Worm (Caenorhabditis elegans) whole organism, L4 larva: ENCODE measurements around the gene C35A11.3.

Experiments
- F49E8.2 ChIP-seq: sonication (generic microtip); optimal IDR thresholded peaks from 2 replicates; lab custom pipeline; 2016; ENCODE audit warnings: missing compliant biosample characterization, mild to moderate bottlenecking, missing genetic modification characterization, borderline replicate concordance
- ceh-28 ChIP-seq: fragments of 150-350 bp; optimal IDR thresholded peaks from 2 replicates; lab custom pipeline; 2014; ENCODE audit warnings: missing biosample characterization, missing genetic modification reagents, missing genetic modification characterization
- ces-1 ChIP-seq: fragments of 150-350 bp; sonication (generic microtip); optimal IDR thresholded peaks from 4 replicates; lab custom pipeline; 2014; ENCODE audit warnings: missing biosample characterization, missing genetic modification reagents, missing genetic modification characterization
- egl-27 ChIP-seq: sonication (generic microtip); optimal IDR thresholded peaks from 3 replicates; lab custom pipeline; 2017; ENCODE audit warnings: missing biosample characterization, missing genetic modification reagents, missing genetic modification characterization
- hmg-1.1 ChIP-seq: fragments of 200-800 bp; sonication (Bioruptor generic); IDR thresholded peaks from 2 replicates; pipeline ENCODE4 v1.3.6; 2022; ENCODE audit warnings: missing genetic modification reagents, missing genetic modification characterization, missing compliant biosample characterization
- jun-1 ChIP-seq: fragments of 150-350 bp; optimal IDR thresholded peaks from 2 replicates; lab custom pipeline; 2014; ENCODE audit warnings: missing biosample characterization, missing genetic modification reagents, missing genetic modification characterization
- lin-1 ChIP-seq: fragments of 200-800 bp; sonication (Bioruptor generic); IDR thresholded peaks from 2 replicates; pipeline ENCODE4 v1.3.6; 2022; ENCODE audit warnings: missing genetic modification reagents, missing genetic modification characterization, missing compliant biosample characterization
- lin-38 ChIP-seq: fragments of 200-800 bp; sonication (Bioruptor generic); IDR thresholded peaks from 2 replicates; pipeline ENCODE4 v1.3.6; 2022; ENCODE audit warnings: missing genetic modification reagents, missing genetic modification characterization, missing compliant biosample characterization
- nhr-11 ChIP-seq: fragments of 150-350 bp; optimal IDR thresholded peaks from 2 replicates; lab custom pipeline; 2014; ENCODE audit warnings: missing biosample characterization, missing genetic modification characterization
- nhr-111 ChIP-seq: fragments of 200-800 bp; sonication (Bioruptor generic); optimal IDR thresholded peaks from 2 replicates; lab custom pipeline; 2018; ENCODE audit warnings: mild to moderate bottlenecking, missing genetic modification characterization, missing compliant biosample characterization
- snpc-4 ChIP-seq: fragments of 150-350 bp; optimal IDR thresholded peaks from 2 replicates; lab custom pipeline; 2014; ENCODE audit warnings: missing biosample characterization, missing genetic modification characterization
- unc-62 ChIP-seq, 3 experiments: fragments of 150-350 bp in 1 of 3; sonication (generic microtip); optimal IDR thresholded peaks in 2 of 3; peaks in 1 of 3; 1 replicate in 1 of 3; 2 replicates in 2 of 3; lab custom pipeline; 2014 to 2017; ENCODE audit warnings: missing biosample characterization in 3 of 3, missing genetic modification characterization in 3 of 3, missing genetic modification reagents in 3 of 3, missing genotype in 1 of 3
- zag-1 ChIP-seq: fragments of 150-350 bp; optimal IDR thresholded peaks from 2 replicates; lab custom pipeline; 2014; ENCODE audit warnings: missing biosample characterization, missing genetic modification characterization
- zfp-3 ChIP-seq: fragments of 200-800 bp; sonication (Bioruptor generic); conservative IDR thresholded peaks from 2 replicates; pipeline ENCODE4 v1.3.6; 2022; ENCODE audit warnings: missing genetic modification reagents, missing genetic modification characterization, missing compliant biosample characterization

ce11 chrV:5385914-5386493 lies 13.8 kb downstream of the C35A11.3 start, which contains the start of gene C35A11.2:
- TF ChIP-seq lin-1 (no peak), zfp-3 (GFP tag; lab: Robert Waterston, UW) (no peak), zag-1 (no peak), nhr-111 (GFP tag; lab: Kevin White, UChicago) (no peak), F49E8.2 (tag; lab: Kevin White, UChicago) (no peak), jun-1 (tag; lab: Kevin White, UChicago) (no peak), nhr-11 (tag; lab: Kevin White, UChicago) (no peak), ceh-28 (tag; lab: Kevin White, UChicago) (no peak), egl-27 (tag; lab: Kevin White, UChicago) (no peak), hmg-1.1 (GFP tag; lab: Robert Waterston, UW) (no peak), snpc-4 (tag; lab: Kevin White, UChicago) (no peak), unc-62 (GFP tag; optimal IDR thresholded peaks at IDR 0.05 in 1 of 2; lab: Kevin White, UChicago) (peak in 1 of 2 experiments; percentile 94), unc-62 (tag; optimal IDR thresholded peaks at IDR 0.05; lab: Kevin White, UChicago) (no peak), lin-38 (GFP tag; lab: Robert Waterston, UW) (no peak), ces-1 (GFP tag; lab: Kevin White, UChicago) (no peak)
